Fruit fly (Drosophila melanogaster) whole organism, embryonic: Measurements from ENCODE around the gene I-2.

Experiments
- B-H1 ChIP-seq: fragments of 200-800 bp; sonication (Bioruptor generic); IDR thresholded peaks from 3 replicates; pipeline ENCODE4 v1.3.6; 2022; ENCODE audit warnings: missing biosample characterization, missing genetic modification characterization
- CG10654 ChIP-seq: fragments of 200-800 bp; sonication (Bioruptor generic); optimal IDR thresholded peaks from 2 replicates; lab custom pipeline; 2016; ENCODE audit warnings: missing biosample characterization, missing genetic modification characterization
- CG12155 ChIP-seq: fragments of 200-800 bp; sonication (Bioruptor generic); optimal IDR thresholded peaks from 3 replicates; lab custom pipeline; 2016; ENCODE audit warnings: missing biosample characterization, missing genetic modification characterization
- CG1233 ChIP-seq: fragments of 200-800 bp; sonication (Bioruptor generic); optimal IDR thresholded peaks from 4 replicates; lab custom pipeline; 2018; ENCODE audit warnings: missing biosample characterization, mild to moderate bottlenecking, missing genetic modification characterization
- CG14965 ChIP-seq: fragments of 200-800 bp; sonication (Bioruptor generic); optimal IDR thresholded peaks from 2 replicates; lab custom pipeline; 2016; ENCODE audit warnings: missing biosample characterization, missing genetic modification characterization, borderline replicate concordance
- CG15011 ChIP-seq: fragments of 200-800 bp; sonication (Bioruptor generic); optimal IDR thresholded peaks from 3 replicates; lab custom pipeline; 2018; ENCODE audit warnings: missing biosample characterization, mild to moderate bottlenecking, missing genetic modification characterization
- CG15269 ChIP-seq: fragments of 200-800 bp; sonication (Bioruptor generic); optimal IDR thresholded peaks from 2 replicates; lab custom pipeline; 2018; ENCODE audit warnings: missing biosample characterization, mild to moderate bottlenecking, missing genetic modification characterization, moderate library complexity
- CG16813 ChIP-seq: fragments of 200-800 bp; sonication (Bioruptor generic); IDR thresholded peaks from 3 replicates; pipeline ENCODE4 v1.3.6; 2022; ENCODE audit warnings: missing biosample characterization, missing genetic modification characterization; ENCODE audit not compliant: partially characterized antibody
- CG2116 ChIP-seq: fragments of 200-800 bp; sonication (Bioruptor generic); optimal IDR thresholded peaks from 3 replicates; lab custom pipeline; 2018; ENCODE audit warnings: missing biosample characterization, mild to moderate bottlenecking, missing genetic modification characterization
- CG2875 ChIP-seq: fragments of 200-800 bp; sonication (Bioruptor generic); optimal IDR thresholded peaks from 2 replicates; lab custom pipeline; 2017; ENCODE audit warnings: missing biosample characterization, mild to moderate bottlenecking, missing genetic modification characterization, missing genetic modification reagents
- CG30020 ChIP-seq: fragments of 200-800 bp; optimal IDR thresholded peaks from 2 replicates; lab custom pipeline; 2019; ENCODE audit warnings: missing biosample characterization, mild to moderate bottlenecking, missing genetic modification characterization, moderate library complexity
- CG4730 ChIP-seq: fragments of 200-800 bp; sonication (Bioruptor generic); IDR thresholded peaks from 2 replicates; pipeline ENCODE4 v1.3.6; 2022; ENCODE audit warnings: missing biosample characterization, missing genetic modification characterization
- CHES-1-like ChIP-seq: fragments of 200-800 bp; sonication (Bioruptor generic); optimal IDR thresholded peaks from 2 replicates; lab custom pipeline; 2016; ENCODE audit warnings: missing biosample characterization, missing genetic modification characterization
- CoRest ChIP-seq: fragments of 200-800 bp; sonication (Bioruptor generic); optimal IDR thresholded peaks from 3 replicates; lab custom pipeline; 2018; ENCODE audit warnings: missing biosample characterization, mild to moderate bottlenecking, missing genetic modification characterization, moderate library complexity
- D ChIP-seq, 2 experiments: fragments of 200-800 bp in 1 of 2; fragments of >200 bp in 1 of 2; sonication (Bioruptor generic) in 1 of 2; optimal IDR thresholded peaks; 2 replicates in 1 of 2; 3 replicates in 1 of 2; lab custom pipeline; 2017; ENCODE audit warnings: mild to moderate bottlenecking in 1 of 2, missing biosample characterization in 1 of 2, missing genetic modification characterization in 1 of 2, missing genetic modification reagents in 1 of 2
- Drgx ChIP-seq: fragments of 200-800 bp; sonication (Bioruptor generic); IDR thresholded peaks from 2 replicates; pipeline ENCODE4 v1.3.6; 2022; ENCODE audit warnings: missing biosample characterization, missing genetic modification characterization
- HLH3B ChIP-seq: fragments of 200-800 bp; sonication (Bioruptor generic); IDR thresholded peaks from 2 replicates; pipeline ENCODE4 v1.3.6; 2022; ENCODE audit warnings: missing biosample characterization, missing genetic modification characterization
- HLH54F ChIP-seq: fragments of 200-800 bp; sonication (Bioruptor generic); optimal IDR thresholded peaks from 3 replicates; lab custom pipeline; 2016; ENCODE audit warnings: missing biosample characterization, missing genetic modification characterization
- Hand ChIP-seq: fragments of 200-800 bp; sonication (Bioruptor generic); optimal IDR thresholded peaks from 2 replicates; lab custom pipeline; 2017; ENCODE audit warnings: mild to moderate bottlenecking, missing biosample characterization, missing genetic modification reagents, missing genetic modification characterization
- Hr3 ChIP-seq: fragments of 200-800 bp; sonication (Bioruptor generic); optimal IDR thresholded peaks from 3 replicates; lab custom pipeline; 2016; ENCODE audit warnings: missing biosample characterization, missing genetic modification characterization
- Hr39 ChIP-seq: fragments of >200 bp; optimal IDR thresholded peaks from 2 replicates; lab custom pipeline; 2017
- Jarid2 ChIP-seq: fragments of 200-800 bp; sonication (Bioruptor generic); optimal IDR thresholded peaks from 3 replicates; lab custom pipeline; 2017; ENCODE audit warnings: mild to moderate bottlenecking, missing biosample characterization, missing genetic modification reagents, missing genetic modification characterization
- Nf-YC ChIP-seq: fragments of 200-800 bp; optimal IDR thresholded peaks from 3 replicates; lab custom pipeline; 2019; ENCODE audit warnings: missing biosample characterization, mild to moderate bottlenecking, missing genetic modification characterization, moderate library complexity
- Oli ChIP-seq: fragments of 200-800 bp; sonication (Bioruptor generic); optimal IDR thresholded peaks from 2 replicates; lab custom pipeline; 2018; ENCODE audit warnings: missing biosample characterization, mild to moderate bottlenecking, missing genetic modification characterization, moderate library complexity
- Opbp ChIP-seq: fragments of 200-800 bp; sonication (Bioruptor generic); IDR thresholded peaks from 3 replicates; pipeline ENCODE4 v1.3.6; 2022; ENCODE audit warnings: missing biosample characterization, missing genetic modification characterization; ENCODE audit not compliant: partially characterized antibody
- Scr ChIP-seq: fragments of 200-800 bp; sonication (Bioruptor generic); IDR thresholded peaks from 2 replicates; pipeline ENCODE4 v1.3.6; 2022; ENCODE audit warnings: missing biosample characterization, missing genetic modification characterization; ENCODE audit not compliant: partially characterized antibody
- Six4 ChIP-seq: fragments of 200-800 bp; sonication (Bioruptor generic); optimal IDR thresholded peaks from 2 replicates; lab custom pipeline; 2016; ENCODE audit warnings: missing biosample characterization, missing genetic modification characterization
- Trl ChIP-seq, 3 experiments: fragments of >200 bp in 2 of 3; fragments of 200-800 bp in 1 of 3; sonication (Bioruptor generic) in 1 of 3; optimal IDR thresholded peaks; 2 replicates in 1 of 3; 3 replicates in 2 of 3; lab custom pipeline; 2016 to 2017; ENCODE audit warnings: missing biosample characterization in 1 of 3, missing genetic modification characterization in 1 of 3
- cad ChIP-seq: fragments of >200 bp; optimal IDR thresholded peaks from 2 replicates; lab custom pipeline; 2017; ENCODE audit warnings: missing biosample characterization, missing genetic modification characterization
- chm ChIP-seq: fragments of 200-800 bp; sonication (Bioruptor generic); IDR thresholded peaks from 2 replicates; pipeline ENCODE4 v1.3.6; 2022; ENCODE audit warnings: missing biosample characterization, missing genetic modification characterization
- da ChIP-seq: fragments of 200-800 bp; sonication (Bioruptor generic); optimal IDR thresholded peaks from 2 replicates; lab custom pipeline; 2016; ENCODE audit warnings: missing biosample characterization, missing genetic modification characterization
- dpn ChIP-seq, 2 experiments: fragments of 200-800 bp; sonication (Bioruptor generic); optimal IDR thresholded peaks; 3 replicates each; lab custom pipeline; 2016; ENCODE audit warnings: missing biosample characterization in 2 of 2, missing genetic modification characterization in 2 of 2
- en ChIP-seq: fragments of 200-800 bp; sonication (Bioruptor generic); optimal IDR thresholded peaks from 2 replicates; lab custom pipeline; 2016; ENCODE audit warnings: missing biosample characterization, missing genetic modification characterization
- ewg ChIP-seq: fragments of 200-800 bp; sonication (Bioruptor generic); optimal IDR thresholded peaks from 3 replicates; lab custom pipeline; 2017; ENCODE audit warnings: mild to moderate bottlenecking, missing biosample characterization, missing genetic modification reagents, missing genetic modification characterization
- ftz-f1 ChIP-seq: fragments of 200-800 bp; sonication (Bioruptor generic); optimal IDR thresholded peaks from 2 replicates; lab custom pipeline; 2016; ENCODE audit warnings: missing biosample characterization, missing genetic modification characterization
- her ChIP-seq: fragments of 200-800 bp; sonication (Bioruptor generic); optimal IDR thresholded peaks from 2 replicates; lab custom pipeline; 2016; ENCODE audit warnings: missing biosample characterization, missing genetic modification characterization
- inv ChIP-seq: fragments of 200-800 bp; sonication (Bioruptor generic); IDR thresholded peaks from 2 replicates; pipeline ENCODE4 v1.3.6; 2022; ENCODE audit warnings: missing biosample characterization, missing genetic modification characterization; ENCODE audit not compliant: partially characterized antibody
- lab ChIP-seq: fragments of 200-800 bp; sonication (Bioruptor generic); optimal IDR thresholded peaks from 3 replicates; lab custom pipeline; 2017; ENCODE audit warnings: missing biosample characterization, missing genetic modification characterization, mild to moderate bottlenecking, moderate library complexity, missing genetic modification reagents
- lola ChIP-seq, 3 experiments: fragments of >200 bp in 2 of 3; fragments of 200-800 bp in 1 of 3; sonication (Bioruptor generic) in 1 of 3; optimal IDR thresholded peaks; 2 replicates each; lab custom pipeline; 2017 to 2019; ENCODE audit warnings: missing biosample characterization in 3 of 3, missing genetic modification characterization in 3 of 3, mild to moderate bottlenecking in 1 of 3, moderate library complexity in 1 of 3
- org-1 ChIP-seq: fragments of 200-800 bp; sonication (Bioruptor generic); optimal IDR thresholded peaks from 2 replicates; lab custom pipeline; 2017; ENCODE audit warnings: missing biosample characterization, missing genetic modification characterization
- pho ChIP-seq: fragments of 200-800 bp; sonication (Bioruptor generic); optimal IDR thresholded peaks from 2 replicates; lab custom pipeline; 2016; ENCODE audit warnings: missing biosample characterization, missing genetic modification characterization
- psq ChIP-seq: fragments of 200-800 bp; sonication (Bioruptor generic); optimal IDR thresholded peaks from 2 replicates; lab custom pipeline; 2017; ENCODE audit warnings: missing biosample characterization, missing genetic modification characterization
- scrt ChIP-seq: fragments of 200-800 bp; sonication (Bioruptor generic); optimal IDR thresholded peaks from 2 replicates; lab custom pipeline; 2018; ENCODE audit warnings: missing biosample characterization, mild to moderate bottlenecking, missing genetic modification characterization, moderate library complexity
- sob ChIP-seq: fragments of 200-800 bp; sonication (Bioruptor generic); IDR thresholded peaks from 2 replicates; pipeline ENCODE4 v1.3.6; 2022; ENCODE audit warnings: missing biosample characterization, missing genetic modification characterization
- sr ChIP-seq: fragments of 200-800 bp; sonication (Bioruptor generic); IDR thresholded peaks from 3 replicates; pipeline ENCODE4 v1.3.6; 2022; ENCODE audit warnings: missing biosample characterization, missing genetic modification characterization
- tll ChIP-seq, 2 experiments: fragments of 200-800 bp in 1 of 2; fragments of >200 bp in 1 of 2; sonication (Bioruptor generic) in 1 of 2; optimal IDR thresholded peaks; 2 replicates each; lab custom pipeline; 2017 to 2019; ENCODE audit warnings: missing biosample characterization in 2 of 2, missing genetic modification characterization in 2 of 2, mild to moderate bottlenecking in 1 of 2, moderate library complexity in 1 of 2

I-2 gene

dm6 chr3L:9854583-9855519, 18.2 kb upstream of the I-2 start, which contains the start of gene RasGAP1:
Gene RasGAP1 (minus strand): TSS chr3L:9855285.
- peak; percentile 50 for TF ChIP-seq ewg (GFP tag; lab: Kevin White, UChicago)
- no peak for TF ChIP-seq CG14965 (GFP tag; lab: Kevin White, UChicago)
- TF ChIP-seq sr, result 0 out of 3 replicates have a peak, but pooled peaks have one; percentile 16
- no peak for TF ChIP-seq Trl (optimal IDR thresholded peaks at IDR 0.05; lab: Kevin White, UChicago)
- no peak for TF ChIP-seq Trl (GFP tag; optimal IDR thresholded peaks at IDR 0.05; lab: Kevin White, UChicago)
- peak; percentile 50 for TF ChIP-seq CHES-1-like (GFP tag; lab: Kevin White, UChicago)
- TF ChIP-seq CG12155 (GFP tag; lab: Kevin White, UChicago), result peak; percentile 82
- TF ChIP-seq D (optimal IDR thresholded peaks at IDR 0.05; lab: Kevin White, UChicago), result peak; percentile 12
- TF ChIP-seq D (GFP tag; optimal IDR thresholded peaks at IDR 0.05; lab: Kevin White, UChicago), result no peak
- peak; percentile 15 for TF ChIP-seq psq (GFP tag; lab: Kevin White, UChicago)
- no peak for TF ChIP-seq Hr39 (lab: Kevin White, UChicago)
- no peak for TF ChIP-seq cad (GFP tag; lab: Kevin White, UChicago)
- no peak for TF ChIP-seq CG10654 (GFP tag; lab: Kevin White, UChicago)
- no peak for TF ChIP-seq org-1 (GFP tag; lab: Kevin White, UChicago)
- TF ChIP-seq HLH54F (GFP tag; lab: Kevin White, UChicago), result peak; percentile 4
- 0 out of 2 replicates have a peak, but pooled peaks have one; percentile 36 for TF ChIP-seq Scr
- TF ChIP-seq ftz-f1, result no peak
- TF ChIP-seq Hand, result no peak
- TF ChIP-seq Nf-YC (tag; lab: Kevin White, UChicago), result peak; percentile 9
- TF ChIP-seq CG2875 (GFP tag; lab: Kevin White, UChicago), result no peak
- peak; percentile 95 for TF ChIP-seq CG2116 (GFP tag; lab: Kevin White, UChicago)
- TF ChIP-seq CG1233 (GFP tag; lab: Kevin White, UChicago), result no peak
- peak; percentile 22 for TF ChIP-seq CG15269
- TF ChIP-seq CG30020, result peak; percentile 20
- TF ChIP-seq pho (GFP tag; lab: Kevin White, UChicago), result peak; percentile 5
- no peak for TF ChIP-seq Hr3
- TF ChIP-seq en (GFP tag; lab: Kevin White, UChicago), result no peak
- peak; percentile 4 for TF ChIP-seq lab (GFP tag; lab: Kevin White, UChicago)
- no peak for TF ChIP-seq lola (GFP tag; optimal IDR thresholded peaks at IDR 0.05; lab: Kevin White, UChicago)
- peak; percentile 52 for TF ChIP-seq chm
- peak; percentile 87 for TF ChIP-seq scrt (GFP tag; lab: Kevin White, UChicago)
- no peak for TF ChIP-seq CG4730 (GFP tag; lab: Robert Waterston, UW)
- no peak for TF ChIP-seq da (GFP tag; lab: Kevin White, UChicago)
- TF ChIP-seq inv (GFP tag; lab: Robert Waterston, UW), result peak; percentile 28; the same call in 1 of the 2 replicates
- TF ChIP-seq Drgx (GFP tag; lab: Robert Waterston, UW), result no peak
- TF ChIP-seq Six4 (GFP tag; lab: Kevin White, UChicago), result no peak
- TF ChIP-seq Oli (tag; lab: Kevin White, UChicago), result no peak
- 0 out of 2 replicates have a peak, but pooled peaks have one; percentile 6 for TF ChIP-seq HLH3B (GFP tag; lab: Robert Waterston, UW)
- TF ChIP-seq sob (GFP tag; lab: Robert Waterston, UW), result peak; percentile 26; the same call in 1 of the 2 replicates
- peak; percentile 40; the same call in 1 of the 3 replicates for TF ChIP-seq CG16813
- TF ChIP-seq B-H1, result no peak
- peak in 1 of 2 experiments; percentile 25 for TF ChIP-seq tll (GFP tag; optimal IDR thresholded peaks at IDR 0.05; lab: Kevin White, UChicago)
- peak; percentile 55; the same call in 2 of the 3 replicates for TF ChIP-seq Opbp
- TF ChIP-seq CG15011 (GFP tag; lab: Kevin White, UChicago), result no peak
- peak; percentile 99 for TF ChIP-seq her (GFP tag; lab: Kevin White, UChicago)
- TF ChIP-seq Jarid2 (GFP tag; lab: Kevin White, UChicago), result peak; percentile 78
- TF ChIP-seq dpn (GFP tag; optimal IDR thresholded peaks at IDR 0.05; lab: Kevin White, UChicago), result no peak
- TF ChIP-seq CoRest (tag; lab: Kevin White, UChicago), result peak; percentile 7
